Fruit fly (Drosophila melanogaster) whole organism, embryonic: Measurements from ENCODE around the gene CG6415.
A peak's percentile ranks its signal among the peaks of the same experiment; 100 is the strongest.

ENCODE experiments used
- Atf6 ChIP-seq: fragments of 200-800 bp; sonication (Bioruptor generic); IDR thresholded peaks from 2 replicates; pipeline ENCODE4 v1.3.6; 2022; ENCODE audit warnings: missing biosample characterization, missing genetic modification characterization
- BEAF-32 ChIP-seq: fragments of 200-800 bp; sonication (Bioruptor generic); optimal IDR thresholded peaks from 3 replicates; lab custom pipeline; 2017; ENCODE audit warnings: missing biosample characterization, missing genetic modification characterization, mild to moderate bottlenecking, moderate library complexity, missing genetic modification reagents
- CG10543 ChIP-seq: fragments of 200-800 bp; sonication (Bioruptor generic); optimal IDR thresholded peaks from 3 replicates; lab custom pipeline; 2017; ENCODE audit warnings: missing biosample characterization, mild to moderate bottlenecking, missing genetic modification characterization, moderate library complexity
- CG12219 ChIP-seq: fragments of 200-800 bp; sonication (Bioruptor generic); optimal IDR thresholded peaks from 3 replicates; lab custom pipeline; 2018; ENCODE audit warnings: missing biosample characterization, mild to moderate bottlenecking, missing genetic modification characterization
- CG1233 ChIP-seq: fragments of 200-800 bp; sonication (Bioruptor generic); optimal IDR thresholded peaks from 4 replicates; lab custom pipeline; 2018; ENCODE audit warnings: missing biosample characterization, mild to moderate bottlenecking, missing genetic modification characterization
- CG13424 ChIP-seq: fragments of 200-800 bp; sonication (Bioruptor generic); optimal IDR thresholded peaks from 2 replicates; lab custom pipeline; 2019; ENCODE audit warnings: missing biosample characterization, mild to moderate bottlenecking, missing genetic modification characterization, moderate library complexity
- CG3281 ChIP-seq: fragments of 200-800 bp; sonication (Bioruptor generic); optimal IDR thresholded peaks from 3 replicates; lab custom pipeline; 2017; ENCODE audit warnings: missing biosample characterization, mild to moderate bottlenecking, missing genetic modification characterization
- CG34376 ChIP-seq: fragments of 200-800 bp; sonication (Bioruptor generic); optimal IDR thresholded peaks from 2 replicates; lab custom pipeline; 2018; ENCODE audit warnings: missing biosample characterization, mild to moderate bottlenecking, missing genetic modification characterization
- CG3726 ChIP-seq: fragments of 200-800 bp; sonication (Bioruptor generic); IDR thresholded peaks from 3 replicates; pipeline ENCODE4, ENCODE4 v1.3.6; 2022; ENCODE audit warnings: missing biosample characterization, missing genetic modification characterization
- CG3847 ChIP-seq: fragments of 200-800 bp; sonication (Bioruptor generic); IDR thresholded peaks from 2 replicates; pipeline ENCODE4 v1.3.6; 2022; ENCODE audit warnings: missing biosample characterization, missing genetic modification characterization
- CG4617 ChIP-seq: fragments of 200-800 bp; sonication (Bioruptor generic); optimal IDR thresholded peaks from 3 replicates; lab custom pipeline; 2016; ENCODE audit warnings: missing biosample characterization, missing genetic modification characterization, borderline replicate concordance
- CG6765 ChIP-seq: fragments of 200-800 bp; sonication (Bioruptor generic); optimal IDR thresholded peaks from 3 replicates; lab custom pipeline; 2017; ENCODE audit warnings: missing biosample characterization, mild to moderate bottlenecking, missing genetic modification characterization
- CG7786 ChIP-seq: fragments of 200-800 bp; sonication (Bioruptor generic); optimal IDR thresholded peaks from 2 replicates; lab custom pipeline; 2016; ENCODE audit warnings: missing biosample characterization, missing genetic modification characterization
- CG9797 ChIP-seq: fragments of 200-800 bp; sonication (Bioruptor generic); optimal IDR thresholded peaks from 3 replicates; lab custom pipeline; 2018; ENCODE audit warnings: missing biosample characterization, mild to moderate bottlenecking, missing genetic modification characterization
- CkIIα-i1 ChIP-seq: fragments of 200-800 bp; sonication (Bioruptor generic); IDR thresholded peaks from 2 replicates; pipeline ENCODE4 v1.3.6; 2022; ENCODE audit warnings: missing biosample characterization, missing genetic modification characterization
- Ets97D ChIP-seq: fragments of 200-800 bp; sonication (Bioruptor generic); optimal IDR thresholded peaks from 3 replicates; lab custom pipeline; 2016; ENCODE audit warnings: missing biosample characterization, missing genetic modification characterization
- HmgZ ChIP-seq: fragments of 200-800 bp; sonication (Bioruptor generic); optimal IDR thresholded peaks from 2 replicates; lab custom pipeline; 2018; ENCODE audit warnings: missing biosample characterization, mild to moderate bottlenecking, missing genetic modification characterization
- Hr39 ChIP-seq: fragments of >200 bp; optimal IDR thresholded peaks from 2 replicates; lab custom pipeline; 2017
- Hr78 ChIP-seq, 2 experiments: fragments of 200-800 bp in 1 of 2; fragments of >200 bp in 1 of 2; sonication (Bioruptor generic) in 1 of 2; optimal IDR thresholded peaks; 2 replicates each; lab custom pipeline; 2017 to 2019; ENCODE audit warnings: missing biosample characterization in 2 of 2, missing genetic modification characterization in 2 of 2, mild to moderate bottlenecking in 1 of 2, moderate library complexity in 1 of 2
- Nf-YB ChIP-seq: fragments of 200-800 bp; sonication (Bioruptor generic); optimal IDR thresholded peaks from 3 replicates; lab custom pipeline; 2019; ENCODE audit warnings: missing biosample characterization, mild to moderate bottlenecking, missing genetic modification characterization, moderate library complexity
- Rfx ChIP-seq: fragments of 200-800 bp; sonication (Bioruptor generic); IDR thresholded peaks from 2 replicates; pipeline ENCODE4 v1.3.6; 2022; ENCODE audit warnings: missing biosample characterization, missing genetic modification characterization
- Scr ChIP-seq: fragments of 200-800 bp; sonication (Bioruptor generic); IDR thresholded peaks from 2 replicates; pipeline ENCODE4 v1.3.6; 2022; ENCODE audit warnings: missing biosample characterization, missing genetic modification characterization; ENCODE audit not compliant: partially characterized antibody
- Spps ChIP-seq: fragments of 200-800 bp; sonication (Bioruptor generic); optimal IDR thresholded peaks from 2 replicates; lab custom pipeline; 2018; ENCODE audit warnings: missing biosample characterization, mild to moderate bottlenecking, missing genetic modification characterization
- Sry-β ChIP-seq: fragments of 200-800 bp; sonication (Bioruptor generic); optimal IDR thresholded peaks from 2 replicates; lab custom pipeline; 2018; ENCODE audit warnings: missing biosample characterization, mild to moderate bottlenecking, missing genetic modification characterization, moderate library complexity
- Xbp1 ChIP-seq: fragments of 200-800 bp; sonication (Bioruptor generic); optimal IDR thresholded peaks from 3 replicates; lab custom pipeline; 2016; ENCODE audit warnings: missing biosample characterization, mild to moderate bottlenecking, missing genetic modification characterization
- ash1 ChIP-seq: fragments of 200-800 bp; sonication (Bioruptor generic); optimal IDR thresholded peaks from 2 replicates; lab custom pipeline; 2018; ENCODE audit warnings: missing biosample characterization, mild to moderate bottlenecking, missing genetic modification characterization
- bab2 ChIP-seq: fragments of 200-800 bp; sonication (Bioruptor generic); optimal IDR thresholded peaks from 2 replicates; lab custom pipeline; 2016; ENCODE audit warnings: missing biosample characterization, missing genetic modification characterization
- bcd ChIP-seq: fragments of 200-800 bp; sonication (Bioruptor generic); optimal IDR thresholded peaks from 2 replicates; lab custom pipeline; 2017; ENCODE audit warnings: missing biosample characterization, mild to moderate bottlenecking, missing genetic modification characterization
- cad ChIP-seq: fragments of >200 bp; optimal IDR thresholded peaks from 2 replicates; lab custom pipeline; 2017; ENCODE audit warnings: missing biosample characterization, missing genetic modification characterization
- cg ChIP-seq: fragments of 200-800 bp; sonication (Bioruptor generic); optimal IDR thresholded peaks from 3 replicates; lab custom pipeline; 2019; ENCODE audit warnings: missing biosample characterization, mild to moderate bottlenecking, missing genetic modification characterization, moderate library complexity
- dati ChIP-seq: fragments of 200-800 bp; sonication (Bioruptor generic); IDR thresholded peaks from 2 replicates; pipeline ENCODE4 v1.3.6; 2022; ENCODE audit warnings: missing biosample characterization, missing genetic modification characterization
- dmrt99B ChIP-seq: fragments of 200-800 bp; sonication (Bioruptor generic); optimal IDR thresholded peaks from 2 replicates; lab custom pipeline; 2018; ENCODE audit warnings: missing biosample characterization, mild to moderate bottlenecking, missing genetic modification characterization, moderate library complexity
- fd64A ChIP-seq: fragments of 200-800 bp; sonication (Bioruptor generic); optimal IDR thresholded peaks from 3 replicates; lab custom pipeline; 2018; ENCODE audit warnings: missing biosample characterization, mild to moderate bottlenecking, missing genetic modification characterization
- gem ChIP-seq: fragments of 200-800 bp; sonication (Bioruptor generic); optimal IDR thresholded peaks from 2 replicates; lab custom pipeline; 2019; ENCODE audit warnings: missing biosample characterization, mild to moderate bottlenecking, missing genetic modification characterization, moderate library complexity
- grau ChIP-seq: fragments of 200-800 bp; optimal IDR thresholded peaks from 3 replicates; lab custom pipeline; 2019; ENCODE audit warnings: missing biosample characterization, mild to moderate bottlenecking, missing genetic modification characterization, moderate library complexity
- jing ChIP-seq: fragments of 200-800 bp; sonication (Bioruptor generic); optimal IDR thresholded peaks from 2 replicates; lab custom pipeline; 2018; ENCODE audit warnings: missing biosample characterization, mild to moderate bottlenecking, missing genetic modification characterization
- ken ChIP-seq: fragments of 200-800 bp; sonication (Bioruptor generic); IDR thresholded peaks from 3 replicates; pipeline ENCODE4 v1.3.6; 2022; ENCODE audit warnings: missing biosample characterization, missing genetic modification characterization
- knrl ChIP-seq: fragments of 200-800 bp; sonication (Bioruptor generic); IDR thresholded peaks from 3 replicates; pipeline ENCODE4 v1.3.6; 2022; ENCODE audit warnings: missing biosample characterization, missing genetic modification characterization; ENCODE audit not compliant: partially characterized antibody
- lab ChIP-seq: fragments of 200-800 bp; sonication (Bioruptor generic); optimal IDR thresholded peaks from 3 replicates; lab custom pipeline; 2017; ENCODE audit warnings: missing biosample characterization, missing genetic modification characterization, mild to moderate bottlenecking, moderate library complexity, missing genetic modification reagents
- luna ChIP-seq: fragments of 200-800 bp; sonication (Bioruptor generic); optimal IDR thresholded peaks from 2 replicates; lab custom pipeline; 2016; ENCODE audit warnings: missing biosample characterization, missing genetic modification characterization
- nau ChIP-seq: fragments of 200-800 bp; sonication (Bioruptor generic); optimal IDR thresholded peaks from 3 replicates; lab custom pipeline; 2017; ENCODE audit warnings: missing biosample characterization, mild to moderate bottlenecking, missing genetic modification characterization, missing genetic modification reagents
- onecut ChIP-seq: fragments of 200-800 bp; sonication (Bioruptor generic); IDR thresholded peaks from 2 replicates; pipeline ENCODE4 v1.3.6; 2022; ENCODE audit warnings: missing biosample characterization, missing genetic modification characterization
- prd ChIP-seq, 3 experiments: fragments of >200 bp in 2 of 3; fragments of 200-800 bp in 1 of 3; sonication (Bioruptor generic) in 1 of 3; optimal IDR thresholded peaks in 2 of 3; IDR thresholded peaks in 1 of 3; 2 replicates in 2 of 3; 3 replicates in 1 of 3; pipeline versions ENCODE4 v1.3.6 to Lab custom; 2017 to 2022; ENCODE audit warnings: missing biosample characterization in 1 of 3, missing genetic modification characterization in 1 of 3
- sob ChIP-seq: fragments of 200-800 bp; sonication (Bioruptor generic); IDR thresholded peaks from 2 replicates; pipeline ENCODE4 v1.3.6; 2022; ENCODE audit warnings: missing biosample characterization, missing genetic modification characterization
- ssp ChIP-seq: fragments of 200-800 bp; sonication (Bioruptor generic); IDR thresholded peaks from 2 replicates; pipeline ENCODE4 v1.3.6; 2022; ENCODE audit warnings: missing biosample characterization, missing genetic modification characterization
- tap ChIP-seq: fragments of 200-800 bp; optimal IDR thresholded peaks from 3 replicates; lab custom pipeline; 2019; ENCODE audit warnings: missing biosample characterization, mild to moderate bottlenecking, missing genetic modification characterization, moderate library complexity
- tgo ChIP-seq: fragments of 200-800 bp; sonication (Bioruptor generic); IDR thresholded peaks from 3 replicates; pipeline ENCODE4 v1.3.6; 2022; ENCODE audit warnings: missing biosample characterization, missing genetic modification characterization
- ttk ChIP-seq: fragments of 200-800 bp; sonication (Bioruptor generic); IDR thresholded peaks from 2 replicates; pipeline ENCODE4 v2.1.2; 2022; ENCODE audit warnings: missing biosample characterization, missing genetic modification characterization

CG6415 gene

DNA sequence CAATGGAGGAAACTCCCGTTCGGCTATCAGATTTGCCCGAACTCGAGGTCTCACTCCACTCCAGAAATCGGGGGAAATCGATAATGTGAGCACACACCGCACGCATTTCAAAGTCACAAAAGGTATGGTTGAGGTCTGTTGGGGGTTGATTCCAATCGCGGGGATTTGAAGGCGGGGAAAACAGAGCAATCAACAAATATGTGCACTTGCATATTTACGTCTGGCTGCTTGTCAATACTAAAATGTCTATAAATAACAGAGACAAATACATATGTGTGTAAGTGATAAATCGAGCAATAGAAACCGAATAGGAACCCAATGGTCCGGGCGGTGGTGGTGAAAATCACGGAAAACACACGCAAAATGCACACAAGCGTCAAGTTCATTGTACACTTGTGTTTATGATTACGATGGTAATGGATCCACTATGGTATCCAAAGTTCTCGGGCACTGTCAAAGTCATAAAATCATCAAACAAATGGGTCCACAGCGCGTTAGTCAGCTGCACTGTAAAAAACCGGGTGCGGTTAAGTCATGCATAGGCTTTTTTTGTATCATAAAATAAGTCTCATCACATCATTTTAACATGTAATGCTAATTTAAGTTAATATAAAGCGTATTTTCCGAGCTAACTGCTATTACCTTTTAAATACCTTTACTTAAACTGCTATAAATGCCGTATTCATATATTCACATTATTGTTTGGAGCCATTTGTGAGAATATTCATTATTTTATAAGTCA, 48.6 kb downstream of the CG6415 start (continued):
- TF ChIP-seq lab (GFP tag; lab: Kevin White, UChicago) (peak; percentile 91), Scr (GFP tag; lab: Robert Waterston, UW) (no peak), bab2 (GFP tag; lab: Kevin White, UChicago) (peak; percentile 98), Xbp1 (GFP tag; lab: Kevin White, UChicago) (peak; percentile 32), Rfx (GFP tag; lab: Robert Waterston, UW) (peak; percentile 54; the same call in 1 of the 2 replicates), CG4617 (peak; percentile 53), Atf6 (GFP tag; lab: Robert Waterston, UW) (0 out of 2 replicates have a peak, but pooled peaks have one; percentile 37), luna (GFP tag; lab: Kevin White, UChicago) (no peak), jing (peak; percentile 63), sob (peak; percentile 86), CG3281 (GFP tag; lab: Kevin White, UChicago) (peak; percentile 59), CG13424 (tag; lab: Kevin White, UChicago) (peak; percentile 82), Hr39 (lab: Kevin White, UChicago) (no peak), CG34376 (GFP tag; lab: Kevin White, UChicago) (peak; percentile 3), cad (GFP tag; lab: Kevin White, UChicago) (no peak), HmgZ (tag; lab: Kevin White, UChicago) (peak; percentile 77), ash1 (no peak), Sry-β (GFP tag; lab: Kevin White, UChicago) (peak; percentile 72), prd (optimal IDR thresholded peaks at IDR 0.05; lab: Kevin White, UChicago) (no peak), prd (GFP tag; IDR thresholded peaks at IDR 0.05; lab: Robert Waterston, UW) (peak; percentile 66), CG9797 (peak; percentile 51), CG7786 (GFP tag; lab: Kevin White, UChicago) (peak; percentile 71), tap (peak; percentile 62), knrl (no peak), BEAF-32 (GFP tag; lab: Kevin White, UChicago) (no peak), Nf-YB (GFP tag; lab: Kevin White, UChicago) (peak; percentile 69), CG3847 (GFP tag; lab: Robert Waterston, UW) (peak; percentile 42), dati (GFP tag; lab: Robert Waterston, UW) (peak; percentile 84), Hr78 (GFP tag; optimal IDR thresholded peaks at IDR 0.05; lab: Kevin White, UChicago) (peak in 1 of 2 experiments; percentile 25), tgo (peak; percentile 58; the same call in 2 of the 3 replicates), CG3726 (GFP tag; lab: Robert Waterston, UW) (peak; percentile 72; the same call in 1 of the 3 replicates), grau (tag; lab: Kevin White, UChicago) (peak; percentile 64), bcd (peak; percentile 88), Ets97D (GFP tag; lab: Kevin White, UChicago) (peak; percentile 54), CG1233 (peak; percentile 94), CkIIα-i1 (peak; percentile 58; the same call in 1 of the 2 replicates), gem (tag; lab: Kevin White, UChicago) (peak; percentile 90), fd64A (GFP tag; lab: Kevin White, UChicago) (peak; percentile 98), onecut (peak; percentile 97), CG12219 (GFP tag; lab: Kevin White, UChicago) (peak; percentile 79), ssp (GFP tag; lab: Robert Waterston, UW) (peak; percentile 59; the same call in 1 of the 2 replicates), ttk (GFP tag; lab: Robert Waterston, UW) (peak; percentile 68), ken (peak; percentile 75), nau (peak; percentile 90), Spps (tag; lab: Kevin White, UChicago) (peak; percentile 87), cg (GFP tag; lab: Kevin White, UChicago) (peak; percentile 45), dmrt99B (tag; lab: Kevin White, UChicago) (peak; percentile 51), CG10543 (GFP tag; lab: Kevin White, UChicago) (peak; percentile 75), CG6765 (peak; percentile 56)
